Fruit fly (Drosophila melanogaster) whole organism, pupa: ENCODE results near the gene CG15199.

Experiments used
- CG10348 ChIP-seq: fragments of 200-800 bp; sonication (Bioruptor generic); IDR thresholded peaks from 2 replicates; pipeline ENCODE4 v1.3.6; 2022; ENCODE audit warnings: missing biosample characterization, missing genetic modification characterization
- CG14655 ChIP-seq: fragments of 200-800 bp; sonication (Bioruptor generic); optimal IDR thresholded peaks from 3 replicates; lab custom pipeline; 2017; ENCODE audit warnings: mild to moderate bottlenecking, missing biosample characterization, missing genetic modification reagents, missing genetic modification characterization
- CG15710 ChIP-seq: fragments of 200-800 bp; sonication (Bioruptor generic); optimal IDR thresholded peaks from 2 replicates; lab custom pipeline; 2018; ENCODE audit warnings: missing biosample characterization, mild to moderate bottlenecking, missing genetic modification characterization, moderate library complexity
- CG17806 ChIP-seq: fragments of 200-800 bp; sonication (Bioruptor generic); optimal IDR thresholded peaks from 2 replicates; lab custom pipeline; 2018; ENCODE audit warnings: missing biosample characterization, mild to moderate bottlenecking, missing genetic modification characterization, moderate library complexity
- CG4496 ChIP-seq: fragments of 200-800 bp; sonication (Bioruptor generic); IDR thresholded peaks from 3 replicates; pipeline ENCODE4 v1.3.6; 2022; ENCODE audit warnings: missing biosample characterization, missing genetic modification characterization
- D1 ChIP-seq: fragments of 200-800 bp; sonication (Bioruptor generic); optimal IDR thresholded peaks from 2 replicates; lab custom pipeline; 2018; ENCODE audit warnings: missing biosample characterization, mild to moderate bottlenecking, missing genetic modification characterization, moderate library complexity
- EcR ChIP-seq: fragments of 200-800 bp; sonication (Bioruptor generic); optimal IDR thresholded peaks from 3 replicates; lab custom pipeline; 2019; ENCODE audit warnings: missing biosample characterization, missing genetic modification characterization, mild to moderate bottlenecking, moderate library complexity, missing genetic modification reagents
- Ets98B ChIP-seq: fragments of 200-800 bp; sonication (Bioruptor generic); IDR thresholded peaks from 2 replicates; pipeline ENCODE4 v1.3.6; 2022; ENCODE audit warnings: missing biosample characterization, missing genetic modification characterization
- Pif1A ChIP-seq: fragments of 200-800 bp; sonication (Bioruptor generic); optimal IDR thresholded peaks from 3 replicates; lab custom pipeline; 2016; ENCODE audit warnings: missing biosample characterization, missing genetic modification characterization
- Pif1B ChIP-seq: fragments of 200-800 bp; sonication (Bioruptor generic); optimal IDR thresholded peaks from 3 replicates; lab custom pipeline; 2016; ENCODE audit warnings: missing biosample characterization, missing genetic modification characterization
- fd96Ca ChIP-seq: fragments of 200-800 bp; sonication (Bioruptor generic); IDR thresholded peaks from 3 replicates; pipeline ENCODE4 v1.3.6; 2022; ENCODE audit warnings: missing biosample characterization, missing genetic modification characterization
- rn ChIP-seq: fragments of 200-800 bp; sonication (Bioruptor generic); IDR thresholded peaks from 2 replicates; pipeline ENCODE4 v1.3.6; 2022; ENCODE audit warnings: missing biosample characterization, missing genetic modification characterization

DNA sequence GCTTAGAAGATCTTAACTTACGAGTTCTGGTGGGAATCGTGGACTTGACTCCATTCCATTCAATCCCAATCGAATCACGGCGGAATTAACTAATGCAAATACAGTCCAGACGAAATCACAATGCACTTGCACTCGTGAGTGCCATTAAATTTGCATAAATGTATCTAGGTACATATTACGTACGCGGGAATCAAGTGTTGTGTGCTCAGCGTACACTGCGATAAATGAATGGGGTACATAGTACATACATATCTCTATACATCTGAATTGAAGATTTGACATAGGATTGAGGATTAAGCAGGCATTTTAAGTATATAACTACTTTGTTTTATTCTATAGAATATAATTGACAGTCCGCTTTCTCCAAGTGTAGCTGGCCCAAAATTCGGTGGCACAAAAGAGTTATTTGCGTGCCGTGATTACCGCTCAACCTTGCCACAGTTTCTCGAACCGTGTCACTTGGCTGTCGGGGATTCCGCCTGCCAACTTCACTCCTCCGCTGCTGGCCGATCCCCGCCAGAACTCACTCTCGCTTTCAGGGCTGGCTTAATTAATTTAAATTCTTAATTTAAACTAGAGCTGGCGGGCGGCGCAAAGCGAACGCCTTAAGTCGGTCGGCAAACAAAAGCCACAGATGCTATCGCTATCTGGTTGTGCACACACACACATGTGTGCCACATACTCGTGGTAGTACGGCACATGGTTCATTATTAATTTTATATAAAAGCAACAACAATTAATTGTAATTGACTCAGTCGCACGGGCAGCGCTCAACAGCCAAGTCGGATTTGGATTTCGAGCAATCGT, at the start of gene CG15199, which contains the start of gene CG15202:
- TF ChIP-seq fd96Ca (GFP tag; lab: Robert Waterston, UW), result no peak
- TF ChIP-seq Pif1A, result no peak
- TF ChIP-seq CG15710 (tag; lab: Kevin White, UChicago), result no peak
- no peak for TF ChIP-seq Ets98B (GFP tag; lab: Robert Waterston, UW)
- no peak for TF ChIP-seq CG17806 (tag; lab: Kevin White, UChicago)
- TF ChIP-seq rn (GFP tag; lab: Robert Waterston, UW), result no peak
- TF ChIP-seq Pif1B (GFP tag; lab: Kevin White, UChicago), result no peak
- TF ChIP-seq D1 (tag; lab: Kevin White, UChicago), result no peak
- TF ChIP-seq CG10348 (GFP tag; lab: Robert Waterston, UW), result no peak
- no peak for TF ChIP-seq CG14655 (GFP tag; lab: Kevin White, UChicago)
- TF ChIP-seq CG4496, result no peak
- no peak for TF ChIP-seq EcR
